Worm (Caenorhabditis elegans): ENCODE data around the gene ceh-76.

ceh-76 gene

DNA sequence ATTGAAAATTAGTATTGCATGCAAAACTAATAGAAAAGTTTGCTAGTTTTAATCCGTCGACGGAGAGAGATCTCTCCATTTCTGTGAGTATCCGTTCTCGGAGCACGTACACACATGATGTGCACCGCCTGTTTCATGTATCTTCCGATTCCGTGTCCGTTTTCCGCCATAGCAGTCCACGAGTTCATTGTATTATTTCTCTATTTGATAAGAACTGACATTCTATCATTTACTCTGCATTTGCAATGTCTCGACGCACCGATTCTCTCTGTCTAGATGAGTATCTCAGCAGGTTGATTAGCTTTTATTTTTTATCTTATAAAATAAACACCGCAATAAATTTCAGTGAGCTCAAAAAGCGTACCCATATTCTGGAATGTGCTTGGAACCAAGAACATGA lies 24.4 kb upstream of the ceh-76 start:
- no peak for TF ChIP-seq unc-62 (GFP tag; optimal IDR thresholded peaks at IDR 0.05)

- TF ChIP-seq unc-62 (GFP tag; optimal IDR thresholded peaks at IDR 0.05): no peak
Observed at ce11 chrV:8017924-8018323, 23.5 kb upstream of the ceh-76 start.

DNA sequence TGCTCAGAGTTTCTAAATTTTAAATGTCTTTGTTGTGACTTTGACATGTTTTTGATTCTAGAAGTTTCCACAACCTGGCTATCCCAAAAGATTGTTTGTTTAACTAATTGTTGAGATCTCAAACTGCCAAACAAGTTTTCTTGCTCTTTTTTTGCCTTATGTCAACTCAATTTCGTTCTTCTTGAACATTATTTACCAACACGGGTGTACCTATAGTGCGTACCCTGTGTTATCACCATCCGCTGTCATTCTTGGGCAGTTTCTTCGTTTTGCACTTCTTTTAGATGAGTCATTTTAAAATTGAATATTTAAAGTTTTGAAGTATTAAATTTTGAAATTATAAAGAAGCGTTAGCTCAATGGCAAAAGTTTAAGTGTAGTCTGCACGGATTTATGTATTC lies 22.5 kb upstream of the ceh-76 start, which contains the start of gene sptl-2:
Gene sptl-2, plus strand, starts transcription at position 280 of the 400 bp plus-strand sequence.
- no peak for TF ChIP-seq unc-62 (GFP tag; optimal IDR thresholded peaks at IDR 0.05)

- TF ChIP-seq unc-62 (GFP tag; optimal IDR thresholded peaks at IDR 0.05): no peak
Observed at ce11 chrV:8013901-8014388, 19.5 kb upstream of the ceh-76 start, which contains the start of gene Y97E10AR.6. Y97E10AR.6 (minus strand) TSS chrV:8013951.

- TF ChIP-seq unc-62 (GFP tag; optimal IDR thresholded peaks at IDR 0.05): no peak
Observed at ce11 chrV:8012032-8012431, 17.6 kb upstream of the ceh-76 start, which contains the start of gene rpb-9. rpb-9 (minus strand) TSS chrV:8012345.

- TF ChIP-seq unc-62 (GFP tag; optimal IDR thresholded peaks at IDR 0.05): no peak
Observed at ce11 chrV:8010846-8011245, 16.4 kb upstream of the ceh-76 start, which contains the start of gene lmtr-2. lmtr-2 (minus strand) TSS chrV:8011106.

ce11 chrV:8010103-8010502 lies 15.6 kb upstream of the ceh-76 start, which contains the start of gene Y97E10AR.4:
Y97E10AR.4 (minus strand) TSS chrV:8010233.
- TF ChIP-seq unc-62 (GFP tag; optimal IDR thresholded peaks at IDR 0.05): no peak

- no peak for TF ChIP-seq unc-62 (GFP tag; optimal IDR thresholded peaks at IDR 0.05)
Observed at ce11 chrV:8007460-8008292, 13.2 kb upstream of the ceh-76 start, which contains the start of gene Y97E10AR.3. Y97E10AR.3 (minus strand) TSS chrV:8007510.

ce11 chrV:8005000-8005399 lies 10.5 kb upstream of the ceh-76 start, which contains the start of gene Y97E10AR.8:
Y97E10AR.8 (plus strand) TSS chrV:8005300.
- TF ChIP-seq unc-62 (GFP tag; optimal IDR thresholded peaks at IDR 0.05): no peak

ce11 chrV:8000929-8001513 lies 6.6 kb upstream of the ceh-76 start, which contains the start of gene Y97E10AR.1:
Y97E10AR.1 (plus strand) TSS chrV:8001463.
- no peak for TF ChIP-seq unc-62 (GFP tag; optimal IDR thresholded peaks at IDR 0.05)

DNA sequence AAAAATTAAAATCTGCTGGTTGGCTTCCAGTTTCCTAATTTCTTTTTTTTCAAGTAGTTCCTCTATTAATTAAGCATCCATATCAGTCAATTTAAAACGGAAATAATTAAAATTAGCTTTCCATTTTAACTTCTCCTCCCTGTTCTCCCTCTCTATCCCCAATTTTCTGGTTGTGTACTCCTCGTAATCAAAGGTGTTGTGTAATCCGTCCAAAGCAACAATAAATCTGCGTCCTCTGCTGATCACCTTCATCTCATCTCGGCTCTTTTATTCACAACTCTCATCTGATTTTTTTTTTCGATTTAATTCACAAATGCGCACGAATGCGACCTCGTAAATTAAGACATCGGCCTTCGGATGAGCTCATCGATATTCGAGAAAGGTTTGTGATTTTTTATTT lies 1.4 kb upstream of the ceh-76 start, which contains the start of gene Y97E10AR.2:
Gene Y97E10AR.2, plus strand, starts transcription at position 301 of the 400 bp plus-strand sequence.
- no peak for TF ChIP-seq unc-62 (GFP tag; optimal IDR thresholded peaks at IDR 0.05)

- TF ChIP-seq unc-62 (GFP tag; optimal IDR thresholded peaks at IDR 0.05): no peak
Observed at ce11 chrV:7995165-7995564, 695 bp upstream of the ceh-76 start.

DNA sequence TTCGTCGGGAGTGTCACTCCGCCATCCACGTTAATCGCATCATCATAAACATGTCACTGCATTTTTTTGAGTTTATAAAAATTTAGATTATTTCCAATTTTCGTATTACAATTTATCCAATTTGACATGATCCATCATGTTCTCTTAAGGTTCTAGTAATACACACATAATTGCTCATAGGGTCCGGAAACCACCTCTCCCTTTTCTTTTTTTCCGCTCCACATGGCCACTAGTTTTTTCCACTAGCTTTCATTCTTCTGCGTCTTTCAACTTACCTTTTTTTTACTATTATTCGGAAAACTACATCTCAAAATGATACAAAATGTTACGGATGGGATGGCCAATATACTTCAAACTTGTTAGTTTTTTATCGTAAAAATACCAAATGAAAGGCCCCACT lies 8.6 kb downstream of the ceh-76 start, which contains the start of gene Y97E10AL.1:
Gene Y97E10AL.1, plus strand, starts transcription at position 301 of the 400 bp plus-strand sequence.
- no peak for TF ChIP-seq unc-62 (GFP tag; optimal IDR thresholded peaks at IDR 0.05)

ce11 chrV:7983381-7984052 lies 11.0 kb downstream of the ceh-76 start, which contains the start of the genes natb-1 and abhd-12:
natb-1 (minus strand) TSS chrV:7983431.
abhd-12 (plus strand) TSS chrV:7983879.
- TF ChIP-seq unc-62 (GFP tag; optimal IDR thresholded peaks at IDR 0.05): no peak

DNA sequence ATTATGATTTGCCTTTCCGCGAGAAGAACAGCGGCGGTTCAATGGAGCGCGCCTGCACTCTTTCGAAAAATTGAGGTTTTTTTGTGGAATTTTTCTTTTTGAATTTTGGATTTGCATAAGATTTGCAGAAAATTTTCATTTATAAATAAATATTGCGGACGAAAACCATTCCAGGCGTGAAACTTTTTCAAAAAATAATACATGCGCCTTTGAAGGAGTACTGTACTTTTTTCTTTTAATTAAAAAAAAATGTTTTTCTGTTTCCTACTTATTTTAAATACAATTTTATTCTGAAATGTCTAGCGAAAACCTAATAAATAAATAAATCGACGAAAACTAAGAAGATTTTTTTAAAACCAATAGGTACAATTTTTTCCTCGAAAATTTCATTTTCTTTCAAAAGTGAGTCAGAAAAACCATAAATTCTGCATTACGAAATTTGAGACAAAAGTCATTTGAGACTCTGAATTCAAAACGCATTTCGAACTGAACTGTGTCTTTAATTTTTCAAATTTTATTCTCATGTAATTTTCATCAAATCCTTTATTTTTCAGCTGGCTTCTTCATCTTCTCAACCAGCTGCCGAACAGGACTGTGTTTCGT lies 13.4 kb downstream of the ceh-76 start, which contains the start of gene F26D11.1:
Gene F26D11.1, plus strand, starts transcription at position 553 of the 603 bp plus-strand sequence.
- no peak for TF ChIP-seq unc-62 (GFP tag; optimal IDR thresholded peaks at IDR 0.05)
